Fruit fly (Drosophila melanogaster): Measurements from ENCODE around the gene tadr.

Gene tadr

dm6 chr2L:21108759-21109282 is 33.6 kb downstream of the tadr start (continued):
- TF ChIP-seq Eip93F (GFP tag; optimal IDR thresholded peaks at IDR 0.05) (peak; percentile 3), dac (GFP tag; optimal IDR thresholded peaks at IDR 0.05) (no peak), CG3919 (GFP tag; optimal IDR thresholded peaks at IDR 0.05) (no peak), Sox102F (GFP tag; optimal IDR thresholded peaks at IDR 0.05) (peak; percentile 61), CG32006 (GFP tag; optimal IDR thresholded peaks at IDR 0.05) (no peak), Blimp-1 (GFP tag; optimal IDR thresholded peaks at IDR 0.05) (no peak), Lpt (GFP tag; optimal IDR thresholded peaks at IDR 0.05) (no peak), fd85E (GFP tag; optimal IDR thresholded peaks at IDR 0.05) (no peak), spab (GFP tag; optimal IDR thresholded peaks at IDR 0.05) (no peak), CG6854 (GFP tag; optimal IDR thresholded peaks at IDR 0.05) (no peak), eg (GFP tag; IDR thresholded peaks at IDR 0.05) (no peak; the same call in 2 of the 3 replicates), CG8319 (GFP tag; optimal IDR thresholded peaks at IDR 0.05) (no peak), net (GFP tag; optimal IDR thresholded peaks at IDR 0.05) (peak; percentile 37), vri (GFP tag; optimal IDR thresholded peaks at IDR 0.05) (peak; percentile 12), Sox14 (GFP tag; optimal IDR thresholded peaks at IDR 0.05) (peak; percentile 72), CG6808 (GFP tag; optimal IDR thresholded peaks at IDR 0.05) (peak; percentile 33), CG9139 (GFP tag; optimal IDR thresholded peaks at IDR 0.05) (no peak), CG3032 (tag; optimal IDR thresholded peaks at IDR 0.05) (no peak), pdm3 (GFP tag; optimal IDR thresholded peaks at IDR 0.05) (peak; percentile 49), Hr38 (GFP tag; optimal IDR thresholded peaks at IDR 0.05) (no peak), Hr4 (GFP tag; optimal IDR thresholded peaks at IDR 0.05) (peak; percentile 67), svp (GFP tag) (peak; percentile 80), OdsH (GFP tag; optimal IDR thresholded peaks at IDR 0.05) (peak; percentile 57), CG11762 (GFP tag; optimal IDR thresholded peaks at IDR 0.05; ENCODE audit: insufficient read depth) (no peak), CG6276 (GFP tag; optimal IDR thresholded peaks at IDR 0.05) (peak; percentile 40), Hr39 (GFP tag; optimal IDR thresholded peaks at IDR 0.05) (peak; percentile 30)

- TF ChIP-seq CG6854 (GFP tag; optimal IDR thresholded peaks at IDR 0.05) (no peak), Lpt (GFP tag; optimal IDR thresholded peaks at IDR 0.05) (no peak), dac (GFP tag; optimal IDR thresholded peaks at IDR 0.05) (no peak), CG8119 (GFP tag; IDR thresholded peaks at IDR 0.05) (no peak), Eip93F (GFP tag; optimal IDR thresholded peaks at IDR 0.05) (no peak), CG32006 (GFP tag; optimal IDR thresholded peaks at IDR 0.05) (no peak), svp (GFP tag) (no peak), Eip75B (GFP tag; optimal IDR thresholded peaks at IDR 0.05) (no peak), CG10669 (GFP tag; optimal IDR thresholded peaks at IDR 0.05) (no peak), CG11762 (GFP tag; optimal IDR thresholded peaks at IDR 0.05; ENCODE audit: insufficient read depth) (no peak), Hr4 (GFP tag; optimal IDR thresholded peaks at IDR 0.05) (no peak), eg (GFP tag; IDR thresholded peaks at IDR 0.05) (no peak), CG3032 (tag; optimal IDR thresholded peaks at IDR 0.05) (no peak), lz (GFP tag; optimal IDR thresholded peaks at IDR 0.05) (no peak), CG6276 (GFP tag; optimal IDR thresholded peaks at IDR 0.05) (no peak), spab (GFP tag; optimal IDR thresholded peaks at IDR 0.05) (no peak), ss (GFP tag; optimal IDR thresholded peaks at IDR 0.05) (no peak), cyc (GFP tag; optimal IDR thresholded peaks at IDR 0.05) (no peak), vri (GFP tag; optimal IDR thresholded peaks at IDR 0.05) (no peak), CG1621 (tag; optimal IDR thresholded peaks at IDR 0.05) (no peak)
These were observed 34.5 kb downstream of the tadr start for dm6 chr2L:21109680-21110079.

DNA sequence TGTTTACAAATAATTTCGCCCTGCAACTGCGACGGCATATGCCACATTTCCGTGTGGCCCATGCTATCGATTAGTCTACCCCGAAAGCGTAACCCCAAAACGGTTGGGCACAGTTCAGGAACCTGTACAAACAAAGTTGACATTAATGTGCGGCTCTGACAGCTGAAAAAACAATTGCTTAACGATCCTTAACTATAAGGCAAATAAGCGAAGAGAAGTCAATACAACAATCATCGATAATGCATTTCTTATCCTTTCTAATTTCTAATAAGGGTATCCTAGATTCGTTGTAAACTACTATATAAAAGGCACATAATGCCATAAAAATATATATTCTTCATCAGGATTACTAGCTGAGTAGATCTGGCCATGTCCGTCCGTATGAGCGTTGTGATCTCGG is 36.6 kb downstream of the tadr start:
- TF ChIP-seq CG6163 (GFP tag; IDR thresholded peaks at IDR 0.05) (no peak), fd59A (GFP tag; optimal IDR thresholded peaks at IDR 0.05) (no peak), CG6276 (GFP tag; optimal IDR thresholded peaks at IDR 0.05) (no peak), Hr4 (GFP tag; optimal IDR thresholded peaks at IDR 0.05) (no peak), fkh (GFP tag; optimal IDR thresholded peaks at IDR 0.05) (peak; percentile 24), CG31627 (GFP tag; optimal IDR thresholded peaks at IDR 0.05) (no peak), CG4318 (GFP tag; optimal IDR thresholded peaks at IDR 0.05) (no peak)
